Fruit fly (Drosophila melanogaster) whole organism, embryonic: ENCODE results near the gene Ns4.

ENCODE experiments used
- CG10267 ChIP-seq: fragments of 200-800 bp; sonication (Bioruptor generic); optimal IDR thresholded peaks from 2 replicates; lab custom pipeline; 2018; ENCODE audit warnings: missing biosample characterization, mild to moderate bottlenecking, missing genetic modification characterization, moderate library complexity
- CG10321 ChIP-seq: fragments of 200-800 bp; sonication (Bioruptor generic); IDR thresholded peaks from 2 replicates; pipeline ENCODE4 v1.3.6; 2022; ENCODE audit warnings: missing biosample characterization, missing genetic modification characterization
- CG10431 ChIP-seq: fragments of 200-800 bp; sonication (Bioruptor generic); optimal IDR thresholded peaks from 3 replicates; lab custom pipeline; 2018; ENCODE audit warnings: missing biosample characterization, mild to moderate bottlenecking, missing genetic modification characterization
- CG12155 ChIP-seq: fragments of 200-800 bp; sonication (Bioruptor generic); optimal IDR thresholded peaks from 3 replicates; lab custom pipeline; 2016; ENCODE audit warnings: missing biosample characterization, missing genetic modification characterization
- CG12659 ChIP-seq: fragments of 200-800 bp; sonication (Bioruptor generic); optimal IDR thresholded peaks from 3 replicates; lab custom pipeline; 2017; ENCODE audit warnings: mild to moderate bottlenecking, missing biosample characterization, missing genetic modification reagents, missing genetic modification characterization
- CG12769 ChIP-seq: fragments of 200-800 bp; sonication (Bioruptor generic); optimal IDR thresholded peaks from 2 replicates; lab custom pipeline; 2019; ENCODE audit warnings: missing biosample characterization, mild to moderate bottlenecking, missing genetic modification characterization, moderate library complexity
- CG13287 ChIP-seq: fragments of 200-800 bp; sonication (Bioruptor generic); IDR thresholded peaks from 2 replicates; pipeline ENCODE4 v1.3.6; 2022; ENCODE audit warnings: missing biosample characterization, missing genetic modification characterization; ENCODE audit not compliant: partially characterized antibody
- CG15601 ChIP-seq: fragments of 200-800 bp; sonication (Bioruptor generic); optimal IDR thresholded peaks from 3 replicates; lab custom pipeline; 2019; ENCODE audit warnings: missing biosample characterization, mild to moderate bottlenecking, missing genetic modification characterization, moderate library complexity
- CG1647 ChIP-seq: fragments of 200-800 bp; sonication (Bioruptor generic); optimal IDR thresholded peaks from 3 replicates; lab custom pipeline; 2016; ENCODE audit warnings: missing biosample characterization, missing genetic modification characterization
- CG16863 ChIP-seq: fragments of 200-800 bp; sonication (Bioruptor generic); optimal IDR thresholded peaks from 3 replicates; lab custom pipeline; 2016; ENCODE audit warnings: missing biosample characterization, missing genetic modification characterization
- CG1832 ChIP-seq: fragments of 200-800 bp; sonication (Bioruptor generic); optimal IDR thresholded peaks from 2 replicates; lab custom pipeline; 2017; ENCODE audit warnings: missing biosample characterization, mild to moderate bottlenecking, missing genetic modification characterization, inconsistent platforms
- CG18476 ChIP-seq: fragments of 200-800 bp; sonication (Bioruptor generic); optimal IDR thresholded peaks from 2 replicates; lab custom pipeline; 2016; ENCODE audit warnings: missing biosample characterization, mild to moderate bottlenecking, missing genetic modification characterization
- CG18599 ChIP-seq: fragments of 200-800 bp; sonication (Bioruptor generic); optimal IDR thresholded peaks from 3 replicates; lab custom pipeline; 2017; ENCODE audit warnings: missing biosample characterization, missing genetic modification characterization, mild to moderate bottlenecking, moderate library complexity, missing genetic modification reagents
- CG31365 ChIP-seq: fragments of 200-800 bp; sonication (Bioruptor generic); optimal IDR thresholded peaks from 2 replicates; lab custom pipeline; 2018; ENCODE audit warnings: missing biosample characterization, mild to moderate bottlenecking, missing genetic modification characterization
- CG3281 ChIP-seq: fragments of 200-800 bp; sonication (Bioruptor generic); optimal IDR thresholded peaks from 3 replicates; lab custom pipeline; 2017; ENCODE audit warnings: missing biosample characterization, mild to moderate bottlenecking, missing genetic modification characterization
- CG33213 ChIP-seq: fragments of 200-800 bp; sonication (Bioruptor generic); optimal IDR thresholded peaks from 3 replicates; lab custom pipeline; 2016; ENCODE audit warnings: missing biosample characterization, missing genetic modification characterization
- CG6854 ChIP-seq: fragments of 200-800 bp; sonication (Bioruptor generic); optimal IDR thresholded peaks from 3 replicates; lab custom pipeline; 2017; ENCODE audit warnings: missing biosample characterization, mild to moderate bottlenecking, missing genetic modification characterization
- CG7556 ChIP-seq: fragments of 200-800 bp; sonication (Bioruptor generic); optimal IDR thresholded peaks from 2 replicates; lab custom pipeline; 2017; ENCODE audit warnings: missing biosample characterization, mild to moderate bottlenecking, missing genetic modification characterization
- CG8944 ChIP-seq: fragments of 200-800 bp; sonication (Bioruptor generic); optimal IDR thresholded peaks from 3 replicates; lab custom pipeline; 2016; ENCODE audit warnings: missing biosample characterization, missing genetic modification characterization
- CG9876 ChIP-seq: fragments of 200-800 bp; sonication (Bioruptor generic); optimal IDR thresholded peaks from 2 replicates; lab custom pipeline; 2016; ENCODE audit warnings: missing biosample characterization, missing genetic modification characterization
- D ChIP-seq, 2 experiments: fragments of 200-800 bp in 1 of 2; fragments of >200 bp in 1 of 2; sonication (Bioruptor generic) in 1 of 2; optimal IDR thresholded peaks; 2 replicates in 1 of 2; 3 replicates in 1 of 2; lab custom pipeline; 2017; ENCODE audit warnings: mild to moderate bottlenecking in 1 of 2, missing biosample characterization in 1 of 2, missing genetic modification characterization in 1 of 2, missing genetic modification reagents in 1 of 2
- Doc2 ChIP-seq: fragments of 200-800 bp; sonication (Bioruptor generic); IDR thresholded peaks from 2 replicates; pipeline ENCODE4 v1.3.6; 2022; ENCODE audit warnings: missing biosample characterization, missing genetic modification characterization
- H15 ChIP-seq: fragments of 200-800 bp; sonication (Bioruptor generic); IDR thresholded peaks from 3 replicates; pipeline ENCODE4 v1.3.6; 2022; ENCODE audit warnings: missing biosample characterization, missing genetic modification characterization
- HLH54F ChIP-seq: fragments of 200-800 bp; sonication (Bioruptor generic); optimal IDR thresholded peaks from 3 replicates; lab custom pipeline; 2016; ENCODE audit warnings: missing biosample characterization, missing genetic modification characterization
- Hmx ChIP-seq: fragments of 200-800 bp; sonication (Bioruptor generic); optimal IDR thresholded peaks from 2 replicates; lab custom pipeline; 2016; ENCODE audit warnings: missing biosample characterization, missing genetic modification characterization
- Lpt ChIP-seq: fragments of >200 bp; optimal IDR thresholded peaks from 2 replicates; lab custom pipeline; 2018; ENCODE audit warnings: missing biosample characterization, missing genetic modification characterization
- Meics ChIP-seq: fragments of 200-800 bp; sonication (Bioruptor generic); optimal IDR thresholded peaks from 2 replicates; lab custom pipeline; 2017; ENCODE audit warnings: missing biosample characterization, mild to moderate bottlenecking, missing genetic modification characterization
- Nf-YB ChIP-seq: fragments of 200-800 bp; sonication (Bioruptor generic); optimal IDR thresholded peaks from 3 replicates; lab custom pipeline; 2019; ENCODE audit warnings: missing biosample characterization, mild to moderate bottlenecking, missing genetic modification characterization, moderate library complexity
- Optix ChIP-seq: fragments of 200-800 bp; sonication (Bioruptor generic); IDR thresholded peaks from 3 replicates; pipeline ENCODE4 v1.3.6; 2022; ENCODE audit warnings: missing biosample characterization, missing genetic modification characterization
- Pdp1 ChIP-seq, 2 experiments: fragments of 200-800 bp; sonication (Bioruptor generic); optimal IDR thresholded peaks; 3 replicates each; lab custom pipeline; 2016; ENCODE audit warnings: missing biosample characterization in 2 of 2, missing genetic modification characterization in 2 of 2, mild to moderate bottlenecking in 1 of 2, moderate library complexity in 1 of 2
- Six4 ChIP-seq: fragments of 200-800 bp; sonication (Bioruptor generic); optimal IDR thresholded peaks from 2 replicates; lab custom pipeline; 2016; ENCODE audit warnings: missing biosample characterization, missing genetic modification characterization
- Spps ChIP-seq: fragments of 200-800 bp; sonication (Bioruptor generic); optimal IDR thresholded peaks from 2 replicates; lab custom pipeline; 2018; ENCODE audit warnings: missing biosample characterization, mild to moderate bottlenecking, missing genetic modification characterization
- Tbp ChIP-seq: fragments of >200 bp; optimal IDR thresholded peaks from 2 replicates; lab custom pipeline; 2018; ENCODE audit warnings: missing biosample characterization, missing genetic modification characterization
- Trl ChIP-seq, 3 experiments: fragments of >200 bp in 2 of 3; fragments of 200-800 bp in 1 of 3; sonication (Bioruptor generic) in 1 of 3; optimal IDR thresholded peaks; 2 replicates in 1 of 3; 3 replicates in 2 of 3; lab custom pipeline; 2016 to 2017; ENCODE audit warnings: missing biosample characterization in 1 of 3, missing genetic modification characterization in 1 of 3
- abd-A ChIP-seq: fragments of 200-800 bp; sonication (Bioruptor generic); optimal IDR thresholded peaks from 3 replicates; lab custom pipeline; 2019; ENCODE audit warnings: missing biosample characterization, mild to moderate bottlenecking, missing genetic modification characterization, moderate library complexity
- cato ChIP-seq: fragments of 200-800 bp; sonication (Bioruptor generic); optimal IDR thresholded peaks from 2 replicates; lab custom pipeline; 2016; ENCODE audit warnings: missing biosample characterization, missing genetic modification characterization, borderline replicate concordance
- cg ChIP-seq: fragments of 200-800 bp; sonication (Bioruptor generic); optimal IDR thresholded peaks from 3 replicates; lab custom pipeline; 2019; ENCODE audit warnings: missing biosample characterization, mild to moderate bottlenecking, missing genetic modification characterization, moderate library complexity
- chinmo ChIP-seq: fragments of 200-800 bp; sonication (Bioruptor generic); IDR thresholded peaks from 4 replicates; pipeline ENCODE4 v1.3.6; 2022; ENCODE audit warnings: missing biosample characterization, missing genetic modification characterization; ENCODE audit not compliant: partially characterized antibody
- corto ChIP-seq: fragments of 200-800 bp; sonication (Bioruptor generic); optimal IDR thresholded peaks from 2 replicates; lab custom pipeline; 2016; ENCODE audit warnings: missing biosample characterization, mild to moderate bottlenecking, missing genetic modification characterization, moderate library complexity
- dmrt99B ChIP-seq: fragments of 200-800 bp; sonication (Bioruptor generic); optimal IDR thresholded peaks from 2 replicates; lab custom pipeline; 2018; ENCODE audit warnings: missing biosample characterization, mild to moderate bottlenecking, missing genetic modification characterization, moderate library complexity
- gt ChIP-seq: fragments of 200-800 bp; sonication (Bioruptor generic); IDR thresholded peaks from 2 replicates; pipeline ENCODE4 v1.3.6; 2022; ENCODE audit warnings: missing biosample characterization, missing genetic modification characterization
- ind ChIP-seq: fragments of 200-800 bp; sonication (Bioruptor generic); optimal IDR thresholded peaks from 3 replicates; lab custom pipeline; 2016; ENCODE audit warnings: missing biosample characterization, missing genetic modification characterization
- kay ChIP-seq: fragments of 200-800 bp; sonication (Bioruptor generic); optimal IDR thresholded peaks from 2 replicates; lab custom pipeline; 2016; ENCODE audit warnings: missing biosample characterization, missing genetic modification characterization
- mam ChIP-seq: fragments of 200-800 bp; sonication (Bioruptor generic); optimal IDR thresholded peaks from 3 replicates; lab custom pipeline; 2016; ENCODE audit warnings: missing biosample characterization, missing genetic modification characterization
- nau ChIP-seq: fragments of 200-800 bp; sonication (Bioruptor generic); optimal IDR thresholded peaks from 3 replicates; lab custom pipeline; 2017; ENCODE audit warnings: missing biosample characterization, mild to moderate bottlenecking, missing genetic modification characterization, missing genetic modification reagents
- nmo ChIP-seq: fragments of 200-800 bp; sonication (Bioruptor generic); optimal IDR thresholded peaks from 2 replicates; lab custom pipeline; 2018; ENCODE audit warnings: missing biosample characterization, mild to moderate bottlenecking, missing genetic modification characterization, moderate library complexity
- pros ChIP-seq: fragments of 200-800 bp; sonication (Bioruptor generic); optimal IDR thresholded peaks from 3 replicates; lab custom pipeline; 2019; ENCODE audit warnings: missing biosample characterization, mild to moderate bottlenecking, missing genetic modification characterization, moderate library complexity
- ro ChIP-seq: fragments of 200-800 bp; sonication (Bioruptor generic); IDR thresholded peaks from 2 replicates; pipeline ENCODE4 v1.3.6; 2022; ENCODE audit warnings: missing biosample characterization, missing genetic modification characterization
- sqz ChIP-seq: fragments of 200-800 bp; sonication (Bioruptor generic); optimal IDR thresholded peaks from 3 replicates; lab custom pipeline; 2018; ENCODE audit warnings: missing biosample characterization, mild to moderate bottlenecking, missing genetic modification characterization
- wor ChIP-seq: fragments of 200-800 bp; sonication (Bioruptor generic); IDR thresholded peaks from 2 replicates; pipeline ENCODE4 v1.3.6; 2022; ENCODE audit warnings: missing biosample characterization, missing genetic modification characterization

Gene Ns4

DNA sequence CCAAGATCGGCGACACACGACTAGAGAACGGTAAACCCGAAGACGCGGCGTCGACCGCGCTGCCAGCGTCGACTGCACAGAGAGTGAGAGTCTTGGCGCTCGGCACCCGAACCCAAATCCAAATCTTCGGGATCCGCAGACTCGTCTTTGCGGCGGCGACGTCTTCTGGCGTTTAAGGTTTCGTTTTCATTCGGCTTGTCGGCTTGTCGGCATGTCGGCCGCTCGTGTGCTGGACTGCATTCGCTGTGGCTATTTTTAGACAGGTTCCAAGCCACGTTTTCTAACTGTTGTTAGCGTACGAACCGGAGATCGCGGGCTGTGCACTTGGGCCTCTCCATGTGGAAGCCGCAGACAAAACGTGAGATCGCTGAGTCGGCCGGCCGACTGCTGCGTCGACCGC is 36.2 kb upstream of the Ns4 start (continued):
- TF ChIP-seq Trl (optimal IDR thresholded peaks at IDR 0.05; lab: Kevin White, UChicago) (peak; percentile 20 to 25), Trl (GFP tag; optimal IDR thresholded peaks at IDR 0.05; lab: Kevin White, UChicago) (no peak), CG9876 (GFP tag; lab: Kevin White, UChicago) (no peak), CG3281 (GFP tag; lab: Kevin White, UChicago) (no peak), gt (GFP tag; lab: Robert Waterston, UW) (no peak), Lpt (GFP tag; lab: Kevin White, UChicago) (no peak), nau (GFP tag; lab: Kevin White, UChicago) (no peak), HLH54F (GFP tag; lab: Kevin White, UChicago) (no peak), wor (no peak), CG12155 (GFP tag; lab: Kevin White, UChicago) (no peak), CG10321 (GFP tag; lab: Robert Waterston, UW) (no peak), Spps (peak; percentile 59), kay (GFP tag; lab: Kevin White, UChicago) (no peak), Six4 (GFP tag; lab: Kevin White, UChicago) (no peak), D (optimal IDR thresholded peaks at IDR 0.05; lab: Kevin White, UChicago) (no peak), D (GFP tag; optimal IDR thresholded peaks at IDR 0.05; lab: Kevin White, UChicago) (no peak), H15 (GFP tag; lab: Robert Waterston, UW) (no peak), CG18476 (no peak), CG1832 (GFP tag; lab: Kevin White, UChicago) (no peak), pros (GFP tag; lab: Kevin White, UChicago) (peak; percentile 82), CG16863 (GFP tag; lab: Kevin White, UChicago) (no peak), cato (GFP tag; lab: Kevin White, UChicago) (no peak), CG18599 (no peak), mam (no peak), ro (GFP tag; lab: Robert Waterston, UW) (no peak), CG33213 (GFP tag; lab: Kevin White, UChicago) (no peak), CG12769 (peak; percentile 69), Meics (GFP tag; lab: Kevin White, UChicago) (no peak), abd-A (tag; lab: Kevin White, UChicago) (no peak), Tbp (GFP tag; lab: Kevin White, UChicago) (no peak), CG15601 (tag; lab: Kevin White, UChicago) (peak; percentile 52), corto (GFP tag; lab: Kevin White, UChicago) (no peak), CG1647 (no peak), sqz (GFP tag; lab: Kevin White, UChicago) (no peak), CG10267 (tag; lab: Kevin White, UChicago) (peak; percentile 15), CG12659 (no peak), CG6854 (no peak), Hmx (GFP tag; lab: Kevin White, UChicago) (no peak), CG10431 (GFP tag; lab: Kevin White, UChicago) (peak; percentile 77), ind (GFP tag; lab: Kevin White, UChicago) (no peak), chinmo (GFP tag; lab: Robert Waterston, UW) (peak; percentile 97), dmrt99B (tag; lab: Kevin White, UChicago) (no peak), Optix (GFP tag; lab: Robert Waterston, UW) (0 out of 3 replicates have a peak, but pooled peaks have one; percentile 18), Doc2 (GFP tag; lab: Robert Waterston, UW) (no peak), CG8944 (GFP tag; lab: Kevin White, UChicago) (no peak), CG31365 (tag; lab: Kevin White, UChicago) (no peak), CG13287 (GFP tag; lab: Robert Waterston, UW) (peak; percentile 28; the same call in 1 of the 2 replicates), CG7556 (GFP tag; lab: Kevin White, UChicago) (no peak), Pdp1 (GFP tag; optimal IDR thresholded peaks at IDR 0.05; lab: Kevin White, UChicago) (no peak), cg (GFP tag; lab: Kevin White, UChicago) (no peak), Nf-YB (GFP tag; lab: Kevin White, UChicago) (no peak), nmo (GFP tag; lab: Kevin White, UChicago) (no peak)
